Fruit fly (Drosophila melanogaster) S2 (cell line): ENCODE measurements around the gene a10.

Source experiments
- CG8478 ChIP-seq: fragments of >200 bp; optimal IDR thresholded peaks from 2 replicates; lab custom pipeline; 2018
- CTCF ChIP-seq, 2 experiments: fragments of >200 bp; optimal IDR thresholded peaks; 2 replicates each; lab custom pipeline; 2018

DNA sequence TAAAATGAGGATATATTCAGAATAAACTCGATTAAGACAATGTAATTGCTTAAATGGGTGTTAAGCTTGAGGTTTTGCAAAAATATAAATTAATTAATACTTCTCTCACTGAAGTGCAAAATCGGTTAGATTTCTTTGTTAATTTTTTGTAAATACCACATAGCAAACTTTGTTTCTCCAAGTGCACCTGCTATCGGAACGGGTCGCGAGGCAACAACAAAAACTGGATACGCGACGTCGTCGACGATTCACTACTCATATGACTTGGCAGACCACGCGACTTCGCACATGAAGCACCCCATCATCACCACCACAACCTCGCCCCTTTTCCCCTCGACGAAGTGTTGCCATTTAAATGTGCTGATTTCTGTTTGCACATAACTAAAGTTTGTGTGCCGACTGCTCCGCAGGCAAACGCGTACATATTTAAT is 16.5 kb downstream of the a10 start:
- TF ChIP-seq CTCF (optimal IDR thresholded peaks at IDR 0.05; lab: Kevin White, UChicago) (no peak), CG8478 (lab: Kevin White, UChicago) (no peak)
